Worm (Caenorhabditis elegans) whole organism, L2 larva: ENCODE results near the gene clec-239.

ENCODE experiments used
- R02D3.7 ChIP-seq: fragments of 150-350 bp; optimal IDR thresholded peaks from 2 replicates; lab custom pipeline; 2014; ENCODE audit warnings: missing biosample characterization, missing genetic modification characterization
- Y55F3AM.14 ChIP-seq: fragments of 200-800 bp; sonication (Bioruptor generic); optimal IDR thresholded peaks from 2 replicates; lab custom pipeline; 2018; ENCODE audit warnings: mild to moderate bottlenecking, missing genetic modification characterization, missing compliant biosample characterization
- ZK546.5 ChIP-seq: sonication (generic microtip); optimal IDR thresholded peaks from 2 replicates; lab custom pipeline; 2017; ENCODE audit warnings: missing biosample characterization, missing genetic modification characterization
- alr-1 ChIP-seq: fragments of 150-350 bp; optimal IDR thresholded peaks from 2 replicates; lab custom pipeline; 2014; ENCODE audit warnings: missing biosample characterization, missing genetic modification characterization
- aly-2 ChIP-seq: fragments of 150-350 bp; optimal IDR thresholded peaks from 2 replicates; lab custom pipeline; 2014; ENCODE audit warnings: missing biosample characterization, missing genetic modification characterization
- ama-1 ChIP-seq: fragments of 150-350 bp; optimal IDR thresholded peaks from 2 replicates; lab custom pipeline; 2018; ENCODE audit warnings: inconsistent platforms
- blmp-1 ChIP-seq: sonication (generic microtip); optimal IDR thresholded peaks from 2 replicates; lab custom pipeline; 2017; ENCODE audit warnings: missing genetic modification characterization, mild to moderate bottlenecking, missing compliant biosample characterization, antibody characterized with exemption, moderate library complexity; ENCODE audit not compliant: insufficient read depth
- ceh-16 ChIP-seq: fragments of 150-350 bp; optimal IDR thresholded peaks from 2 replicates; lab custom pipeline; 2014; ENCODE audit warnings: missing biosample characterization, missing genetic modification characterization
- crh-2 ChIP-seq: sonication (generic microtip); optimal IDR thresholded peaks from 2 replicates; lab custom pipeline; 2017; ENCODE audit warnings: missing biosample characterization, missing genetic modification characterization
- egl-27 ChIP-seq: sonication (generic microtip); optimal IDR thresholded peaks from 3 replicates; lab custom pipeline; 2017; ENCODE audit warnings: missing biosample characterization, missing genetic modification reagents, missing genetic modification characterization
- elt-3 ChIP-seq: sonication (generic microtip); optimal IDR thresholded peaks from 2 replicates; lab custom pipeline; 2017; ENCODE audit warnings: missing biosample characterization, missing genetic modification characterization
- fos-1 ChIP-seq: fragments of 150-350 bp; optimal IDR thresholded peaks from 2 replicates; lab custom pipeline; 2014; ENCODE audit warnings: missing biosample characterization, missing genetic modification characterization
- gmeb-1 ChIP-seq: fragments of 150-350 bp; optimal IDR thresholded peaks from 2 replicates; lab custom pipeline; 2014; ENCODE audit warnings: missing biosample characterization, missing genetic modification characterization
- lin-13 ChIP-seq: fragments of 150-350 bp; optimal IDR thresholded peaks from 2 replicates; lab custom pipeline; 2014; ENCODE audit warnings: missing biosample characterization, missing genetic modification reagents, missing genetic modification characterization
- lin-39 ChIP-seq: fragments of 150-350 bp; optimal IDR thresholded peaks from 2 replicates; lab custom pipeline; 2014; ENCODE audit warnings: missing biosample characterization, missing genetic modification reagents, missing genetic modification characterization
- lsy-2 ChIP-seq, 2 experiments: fragments of 150-350 bp in 1 of 2; sonication (generic microtip) in 1 of 2; optimal IDR thresholded peaks; 2 replicates each; lab custom pipeline; 2014 to 2017; ENCODE audit warnings: missing biosample characterization in 2 of 2, missing genetic modification characterization in 2 of 2
- mab-5 ChIP-seq: fragments of 150-350 bp; optimal IDR thresholded peaks from 2 replicates; lab custom pipeline; 2014; ENCODE audit warnings: missing biosample characterization, missing genetic modification characterization
- mbf-1 ChIP-seq: sonication (generic microtip); optimal IDR thresholded peaks from 2 replicates; lab custom pipeline; 2017; ENCODE audit warnings: missing biosample characterization, missing genetic modification characterization
- nhr-10 ChIP-seq: sonication (generic microtip); optimal IDR thresholded peaks from 2 replicates; lab custom pipeline; 2017; ENCODE audit warnings: missing biosample characterization, missing genetic modification characterization
- nhr-11 ChIP-seq: fragments of 150-350 bp; optimal IDR thresholded peaks from 2 replicates; lab custom pipeline; 2014; ENCODE audit warnings: missing biosample characterization, missing genetic modification characterization
- nhr-12 ChIP-seq: fragments of 150-350 bp; optimal IDR thresholded peaks from 2 replicates; lab custom pipeline; 2014; ENCODE audit warnings: missing biosample characterization, missing genetic modification characterization
- nhr-129 ChIP-seq: fragments of 150-350 bp; optimal IDR thresholded peaks from 2 replicates; lab custom pipeline; 2014; ENCODE audit warnings: missing biosample characterization, missing genetic modification characterization
- nhr-23 ChIP-seq: fragments of 150-350 bp; optimal IDR thresholded peaks from 2 replicates; lab custom pipeline; 2014; ENCODE audit warnings: missing biosample characterization, missing genetic modification reagents, missing genetic modification characterization
- nhr-237 ChIP-seq: fragments of 150-350 bp; optimal IDR thresholded peaks from 2 replicates; lab custom pipeline; 2014; ENCODE audit warnings: missing biosample characterization, missing genetic modification characterization
- nhr-6 ChIP-seq: fragments of 150-350 bp; optimal IDR thresholded peaks from 2 replicates; lab custom pipeline; 2014; ENCODE audit warnings: missing biosample characterization, missing genetic modification characterization
- nhr-77 ChIP-seq: fragments of 150-350 bp; optimal IDR thresholded peaks from 2 replicates; lab custom pipeline; 2014; ENCODE audit warnings: missing biosample characterization, missing genetic modification characterization
- peb-1 ChIP-seq: fragments of 150-350 bp; optimal IDR thresholded peaks from 2 replicates; lab custom pipeline; 2014; ENCODE audit warnings: missing biosample characterization, missing genetic modification characterization
- skn-1 ChIP-seq: sonication (generic microtip); optimal IDR thresholded peaks from 2 replicates; lab custom pipeline; 2017; ENCODE audit warnings: missing biosample characterization, missing genetic modification characterization
- sma-3 ChIP-seq: sonication (generic microtip); optimal IDR thresholded peaks from 2 replicates; lab custom pipeline; 2016; ENCODE audit warnings: missing genetic modification reagents, missing genetic modification characterization, missing compliant biosample characterization
- sma-9 ChIP-seq, 2 experiments: fragments of 150-350 bp in 1 of 2; sonication (generic microtip) in 1 of 2; optimal IDR thresholded peaks; 2 replicates each; lab custom pipeline; 2014 to 2016; ENCODE audit warnings: missing genetic modification characterization in 2 of 2, mild to moderate bottlenecking in 1 of 2, missing biosample characterization in 1 of 2, missing compliant biosample characterization in 1 of 2, missing genetic modification reagents in 1 of 2, moderate library complexity in 1 of 2
- unc-39 ChIP-seq: fragments of 150-350 bp; optimal IDR thresholded peaks from 2 replicates; lab custom pipeline; 2014; ENCODE audit warnings: missing biosample characterization, missing genetic modification characterization
- unc-55 ChIP-seq: fragments of 150-350 bp; sonication (generic microtip); optimal IDR thresholded peaks from 3 replicates; lab custom pipeline; 2014; ENCODE audit warnings: missing biosample characterization, missing genetic modification reagents, missing genetic modification characterization
- zag-1 ChIP-seq: fragments of 150-350 bp; optimal IDR thresholded peaks from 2 replicates; lab custom pipeline; 2014; ENCODE audit warnings: missing biosample characterization, missing genetic modification characterization
- ztf-1 ChIP-seq: fragments of 200-800 bp; sonication (Bioruptor generic); conservative IDR thresholded peaks from 2 replicates; pipeline ENCODE4 v1.3.6; 2022; ENCODE audit warnings: missing genetic modification characterization, missing compliant biosample characterization
- ztf-11 ChIP-seq: sonication (generic microtip); optimal IDR thresholded peaks from 2 replicates; lab custom pipeline; 2017; ENCODE audit warnings: missing biosample characterization, missing genetic modification characterization
- ztf-4 ChIP-seq: fragments of 150-350 bp; optimal IDR thresholded peaks from 2 replicates; lab custom pipeline; 2014; ENCODE audit warnings: missing biosample characterization, missing genetic modification characterization

The clec-239 gene

ce11 chrV:16956229-16956628 lies at the start of gene clec-239:
clec-239 (plus strand) TSS chrV:16956529.
- TF ChIP-seq ztf-11 (no peak), crh-2 (tag; lab: Kevin White, UChicago) (no peak), nhr-12 (tag; lab: Kevin White, UChicago) (no peak), elt-3 (no peak), gmeb-1 (tag; lab: Kevin White, UChicago) (no peak), fos-1 (tag; lab: Kevin White, UChicago) (no peak), aly-2 (no peak), nhr-10 (tag; lab: Kevin White, UChicago) (no peak), alr-1 (tag; lab: Kevin White, UChicago) (no peak)

- TF ChIP-seq sma-9 (GFP tag; optimal IDR thresholded peaks at IDR 0.05; lab: Kevin White, UChicago): no peak
- TF ChIP-seq sma-9 (tag; optimal IDR thresholded peaks at IDR 0.05; lab: Kevin White, UChicago): no peak
- no peak for TF ChIP-seq lin-39 (tag; lab: Kevin White, UChicago)
- TF ChIP-seq peb-1 (tag; lab: Kevin White, UChicago): no peak
- TF ChIP-seq nhr-10 (tag; lab: Kevin White, UChicago): no peak
- TF ChIP-seq fos-1 (tag; lab: Kevin White, UChicago): no peak
- TF ChIP-seq ztf-4 (tag; lab: Kevin White, UChicago): no peak
- no peak for TF ChIP-seq ztf-11
- no peak for TF ChIP-seq lsy-2 (tag; optimal IDR thresholded peaks at IDR 0.05; lab: Kevin White, UChicago)
- TF ChIP-seq nhr-77 (tag; lab: Kevin White, UChicago): no peak
- TF ChIP-seq mab-5 (tag; lab: Kevin White, UChicago): no peak
- TF ChIP-seq ama-1 (lab: Kevin White, UChicago): no peak
- TF ChIP-seq R02D3.7 (tag; lab: Kevin White, UChicago): no peak
- no peak for TF ChIP-seq sma-3 (GFP tag; lab: Kevin White, UChicago)
- TF ChIP-seq nhr-237 (tag; lab: Kevin White, UChicago): no peak
- TF ChIP-seq ztf-1 (GFP tag; lab: Robert Waterston, UW): no peak
- TF ChIP-seq nhr-12 (tag; lab: Kevin White, UChicago): no peak
- no peak for TF ChIP-seq gmeb-1 (tag; lab: Kevin White, UChicago)
Observed at ce11 chrV:16909871-16910270, 46.5 kb upstream of the clec-239 start, which contains the start of gene F09C6.16. F09C6.16 (minus strand) TSS chrV:16909971.

ce11 chrV:16910864-16911263 lies 45.5 kb upstream of the clec-239 start:
- TF ChIP-seq elt-3: no peak
- no peak for TF ChIP-seq alr-1 (tag; lab: Kevin White, UChicago)
- TF ChIP-seq nhr-6 (tag; lab: Kevin White, UChicago): no peak
- TF ChIP-seq nhr-129: peak; percentile 6
- TF ChIP-seq ztf-4 (tag; lab: Kevin White, UChicago): no peak
- no peak for TF ChIP-seq peb-1 (tag; lab: Kevin White, UChicago)
- TF ChIP-seq gmeb-1 (tag; lab: Kevin White, UChicago): no peak
- TF ChIP-seq Y55F3AM.14 (GFP tag; lab: Kevin White, UChicago): no peak
- no peak for TF ChIP-seq ztf-11
- no peak for TF ChIP-seq nhr-77 (tag; lab: Kevin White, UChicago)
- no peak for TF ChIP-seq unc-39 (tag; lab: Kevin White, UChicago)
- TF ChIP-seq nhr-11: no peak
- TF ChIP-seq nhr-23 (tag; lab: Kevin White, UChicago): no peak
- TF ChIP-seq mbf-1: no peak
- TF ChIP-seq skn-1 (tag; lab: Kevin White, UChicago): no peak
- no peak for TF ChIP-seq egl-27 (tag; lab: Kevin White, UChicago)
- TF ChIP-seq zag-1 (tag; lab: Kevin White, UChicago): no peak
- no peak for TF ChIP-seq ceh-16 (tag; lab: Kevin White, UChicago)
- TF ChIP-seq ZK546.5 (tag; lab: Kevin White, UChicago): no peak
- TF ChIP-seq nhr-10 (tag; lab: Kevin White, UChicago): no peak
- no peak for TF ChIP-seq ama-1 (lab: Kevin White, UChicago)
- peak; percentile 18 for TF ChIP-seq unc-55
- peak; percentile 7 for TF ChIP-seq sma-9 (GFP tag; optimal IDR thresholded peaks at IDR 0.05; lab: Kevin White, UChicago)
- no peak for TF ChIP-seq sma-9 (tag; optimal IDR thresholded peaks at IDR 0.05; lab: Kevin White, UChicago)
- TF ChIP-seq lin-39 (tag; lab: Kevin White, UChicago): no peak
- no peak for TF ChIP-seq blmp-1 (tag; lab: Kevin White, UChicago)
- no peak for TF ChIP-seq fos-1 (tag; lab: Kevin White, UChicago)
- no peak for TF ChIP-seq ztf-1 (GFP tag; lab: Robert Waterston, UW)
- TF ChIP-seq, all 48 proteins: peak for 3

ce11 chrV:16911294-16911693 lies 45.0 kb upstream of the clec-239 start:
- TF ChIP-seq lin-13 (GFP tag; lab: Kevin White, UChicago): no peak
- TF ChIP-seq fos-1 (tag; lab: Kevin White, UChicago): peak; percentile 44
